Worm (Caenorhabditis elegans): ENCODE data around the gene W09G12.10.

Gene W09G12.10

ce11 chrIV:1221167-1221566, at the start of gene W09G12.10:
Gene W09G12.10 (minus strand): TSS chrIV:1221287.
- no peak for TF ChIP-seq unc-62 (GFP tag; optimal IDR thresholded peaks at IDR 0.05)

ce11 chrIV:1266724-1267123, 45.6 kb upstream of the W09G12.10 start, which contains the start of gene clec-170:
Gene clec-170 (plus strand): TSS chrIV:1266866.
- no peak for TF ChIP-seq unc-62 (GFP tag; optimal IDR thresholded peaks at IDR 0.05)

- no peak for TF ChIP-seq unc-62 (GFP tag; optimal IDR thresholded peaks at IDR 0.05)
Measured at ce11 chrIV:1266138-1266537, 45.1 kb upstream of the W09G12.10 start.

- TF ChIP-seq unc-62 (GFP tag; optimal IDR thresholded peaks at IDR 0.05): no peak
Measured at ce11 chrIV:1264928-1265327, 43.8 kb upstream of the W09G12.10 start, which contains the start of gene F38A1.13. Gene F38A1.13 (plus strand): TSS chrIV:1265228.

DNA sequence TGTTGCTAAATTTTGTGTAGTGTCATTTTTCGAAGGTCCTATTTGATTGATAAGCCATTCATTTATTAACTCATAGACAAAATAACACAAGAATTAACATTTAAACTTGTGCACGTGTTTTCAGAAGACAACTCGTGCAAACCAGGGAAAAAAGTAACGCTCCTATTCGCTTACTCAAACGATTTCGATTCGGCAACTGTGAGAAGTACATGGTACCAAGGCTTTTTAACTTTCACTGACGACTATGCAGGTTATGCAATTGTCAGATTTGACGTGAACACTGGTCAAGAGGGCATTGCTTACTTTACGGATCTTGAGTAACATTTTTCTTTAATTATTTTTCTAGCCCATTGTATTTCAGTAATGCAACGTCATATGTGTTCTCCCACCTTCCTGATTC, 40.8 kb upstream of the W09G12.10 start:
- TF ChIP-seq unc-62 (GFP tag; optimal IDR thresholded peaks at IDR 0.05): no peak

DNA sequence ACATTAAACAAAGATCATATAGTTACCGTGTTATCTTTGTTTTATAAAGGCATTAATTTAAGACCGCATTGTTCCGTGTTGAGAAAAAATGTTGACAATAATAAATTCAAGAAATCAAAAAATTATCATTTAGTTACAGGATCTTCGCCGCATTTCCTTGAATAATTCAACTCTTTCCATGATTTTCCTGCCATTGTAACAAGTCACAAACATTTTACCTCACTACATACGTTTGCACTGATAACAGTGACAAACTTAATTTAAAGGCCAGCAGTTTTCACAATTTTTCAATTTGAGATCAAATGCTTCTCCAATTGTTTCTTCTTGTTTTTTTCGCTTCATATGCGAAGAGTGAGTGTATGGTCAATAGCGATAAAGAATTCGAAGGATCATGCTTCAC, 39.9 kb upstream of the W09G12.10 start, which contains the start of gene clec-169:
Gene clec-169, plus strand, starts transcription at position 301 of the 400 bp plus-strand sequence.
- TF ChIP-seq unc-62 (GFP tag; optimal IDR thresholded peaks at IDR 0.05): no peak

- no peak for TF ChIP-seq unc-62 (GFP tag; optimal IDR thresholded peaks at IDR 0.05)
Measured at ce11 chrIV:1260474-1260873, 39.4 kb upstream of the W09G12.10 start.

ce11 chrIV:1256723-1257122, 35.6 kb upstream of the W09G12.10 start, which contains the start of gene clec-168:
Gene clec-168 (plus strand): TSS chrIV:1256969.
- no peak for TF ChIP-seq unc-62 (GFP tag; optimal IDR thresholded peaks at IDR 0.05)

ce11 chrIV:1255632-1256031, 34.5 kb upstream of the W09G12.10 start, which contains the start of gene clec-167:
Gene clec-167 (minus strand): TSS chrIV:1255732.
- no peak for TF ChIP-seq unc-62 (GFP tag; optimal IDR thresholded peaks at IDR 0.05)

- no peak for TF ChIP-seq unc-62 (GFP tag; optimal IDR thresholded peaks at IDR 0.05)
Measured at ce11 chrIV:1251242-1251911, 30.3 kb upstream of the W09G12.10 start, which contains the start of the genes clec-166 and F38A1.6. Gene clec-166 (minus strand): TSS chrIV:1251342. Gene F38A1.6 (plus strand): TSS chrIV:1251861.

- TF ChIP-seq unc-62 (GFP tag; optimal IDR thresholded peaks at IDR 0.05): no peak
Measured at ce11 chrIV:1246762-1247436, 25.8 kb upstream of the W09G12.10 start, which contains the start of the genes clec-165 and F38A1.11. Gene clec-165 (minus strand): TSS chrIV:1246886. Gene F38A1.11 (plus strand): TSS chrIV:1247386.

DNA sequence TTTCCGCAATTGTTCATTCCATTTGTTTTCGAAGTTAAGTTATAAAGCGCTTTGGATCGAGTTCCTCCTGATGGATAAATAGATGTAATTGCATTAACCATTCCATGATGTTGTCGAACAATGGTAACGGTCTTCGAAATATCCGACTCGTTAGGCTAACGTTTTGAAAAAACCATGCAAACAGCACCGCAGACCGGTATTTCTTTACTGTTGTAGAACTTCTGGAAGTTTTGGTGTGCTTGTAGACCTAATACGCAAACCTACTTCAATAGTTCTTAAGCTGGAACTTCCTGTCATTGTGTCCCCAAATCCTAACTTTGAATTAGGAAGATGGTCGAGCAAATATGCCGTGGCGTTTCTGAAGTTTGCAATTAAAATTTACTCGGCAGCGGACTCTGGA, 24.2 kb upstream of the W09G12.10 start, which contains the start of gene F38A1.9:
Gene F38A1.9, minus strand, starts transcription at position 101 of the 400 bp plus-strand sequence.
- TF ChIP-seq unc-62 (GFP tag; optimal IDR thresholded peaks at IDR 0.05): no peak

DNA sequence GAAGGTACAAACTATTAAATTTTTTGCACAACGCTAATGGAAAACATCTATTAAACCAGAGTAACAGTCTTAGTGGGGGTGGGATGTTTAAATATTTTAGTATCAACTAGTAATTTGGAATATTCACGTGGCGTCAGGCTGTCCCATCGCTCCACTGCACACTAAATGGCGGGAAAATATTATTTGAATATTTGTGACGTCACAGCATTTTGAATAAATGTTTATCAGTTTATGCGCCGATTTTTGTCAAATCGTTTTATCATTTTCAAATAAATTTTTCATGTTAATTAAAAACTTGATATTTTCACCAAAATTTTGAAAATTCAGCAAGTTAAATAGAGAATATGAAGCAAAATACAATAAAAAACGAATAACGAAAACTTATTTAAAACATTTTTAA, 22.2 kb upstream of the W09G12.10 start, which contains the start of gene F38A1.15:
Gene F38A1.15, minus strand, starts transcription at position 101 of the 400 bp plus-strand sequence.
- TF ChIP-seq unc-62 (GFP tag; optimal IDR thresholded peaks at IDR 0.05): no peak

DNA sequence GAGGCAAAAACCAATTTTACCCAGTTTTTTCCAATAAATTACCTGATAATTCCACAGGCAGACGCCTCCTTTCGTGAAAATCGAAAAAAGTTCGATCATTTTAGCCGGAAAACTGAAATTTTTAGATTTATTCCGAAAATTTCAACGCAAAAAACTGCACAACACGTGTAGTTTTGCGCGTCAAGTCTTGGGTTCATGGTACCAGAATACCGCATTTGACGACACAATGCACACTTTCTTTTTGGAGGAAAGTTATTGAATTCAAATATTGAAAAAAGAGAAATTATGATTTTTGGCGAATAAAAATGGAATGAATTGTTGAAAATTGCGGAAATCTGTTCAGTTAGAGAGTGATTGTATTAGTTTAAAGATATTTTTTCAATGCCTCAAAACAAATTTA, 18.6 kb upstream of the W09G12.10 start, which contains the start of gene F38A1.8:
Gene F38A1.8, minus strand, starts transcription at position 167 of the 400 bp plus-strand sequence.
- TF ChIP-seq unc-62 (GFP tag; optimal IDR thresholded peaks at IDR 0.05): no peak

DNA sequence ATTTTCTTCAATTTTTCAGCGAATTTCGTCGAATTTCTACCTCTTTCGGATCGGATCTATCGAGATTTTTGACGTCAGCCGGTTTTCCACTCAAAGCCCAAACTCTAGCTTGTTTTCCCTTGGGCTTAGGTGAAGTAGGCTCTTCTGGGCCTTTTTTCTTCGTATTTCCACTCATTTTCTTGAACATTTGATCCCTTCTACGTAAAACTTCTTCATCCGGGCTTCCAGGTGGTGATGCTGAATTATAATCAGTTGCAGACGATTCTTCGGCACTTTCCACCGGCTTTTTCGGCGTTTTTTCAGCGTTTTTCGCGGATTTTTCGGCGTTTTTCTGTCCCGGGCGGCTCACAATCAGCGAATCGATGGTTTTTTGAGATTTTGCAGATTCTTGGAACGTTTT, 17.1 kb upstream of the W09G12.10 start:
- no peak for TF ChIP-seq unc-62 (GFP tag; optimal IDR thresholded peaks at IDR 0.05)

- no peak for TF ChIP-seq unc-62 (GFP tag; optimal IDR thresholded peaks at IDR 0.05)
Measured at ce11 chrIV:1235785-1236184, 14.7 kb upstream of the W09G12.10 start.

Measured in whole organism, dauer.